Worm (Caenorhabditis elegans): ENCODE results near the gene fbxa-169.
A peak's percentile ranks its signal among the peaks of the same experiment; 100 is the strongest.

Gene fbxa-169

DNA sequence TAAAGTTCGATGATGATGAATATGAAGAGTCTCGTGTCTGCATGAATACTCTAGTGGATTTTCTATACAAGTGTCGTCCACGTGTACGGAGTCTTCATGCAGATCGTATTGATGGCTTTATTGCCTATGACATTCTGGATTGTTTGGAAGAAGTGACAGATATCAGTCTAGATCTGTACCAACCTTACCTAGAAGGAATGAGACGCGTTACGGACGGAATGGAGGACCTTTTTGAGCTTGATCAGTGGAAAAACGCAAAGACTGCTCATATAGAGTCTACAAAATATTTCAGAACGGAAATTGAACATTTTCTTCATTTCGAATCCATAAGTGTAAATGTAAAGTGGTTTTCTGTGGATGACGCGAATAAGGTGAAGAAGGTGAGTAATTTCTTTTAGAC lies at the start of gene fbxa-169:
TSS of gene fbxa-169 (plus strand) at position 301 of the 400 bp plus-strand sequence.
- TF ChIP-seq ZK546.5 (tag; optimal IDR thresholded peaks at IDR 0.05) (no peak), fos-1 (tag; optimal IDR thresholded peaks at IDR 0.05) (no peak), elt-3 (tag; optimal IDR thresholded peaks at IDR 0.05) (no peak), nhr-25 (tag; optimal IDR thresholded peaks at IDR 0.05) (no peak), egl-5 (tag; optimal IDR thresholded peaks at IDR 0.05) (no peak), unc-39 (tag; optimal IDR thresholded peaks at IDR 0.05) (no peak), elt-1 (tag; optimal IDR thresholded peaks at IDR 0.05) (no peak), nhr-77 (tag; optimal IDR thresholded peaks at IDR 0.05) (no peak), egl-27 (tag; optimal IDR thresholded peaks at IDR 0.05) (no peak), nfya-1 (tag; optimal IDR thresholded peaks at IDR 0.05; ENCODE audit: insufficient read depth) (no peak), nhr-43 (tag; optimal IDR thresholded peaks at IDR 0.05; ENCODE audit: poor library complexity, severe bottlenecking) (no peak), pha-4 (tag; optimal IDR thresholded peaks at IDR 0.05) (no peak), skn-1 (tag; optimal IDR thresholded peaks at IDR 0.05) (no peak), eor-1 (tag; optimal IDR thresholded peaks at IDR 0.05) (no peak)

DNA sequence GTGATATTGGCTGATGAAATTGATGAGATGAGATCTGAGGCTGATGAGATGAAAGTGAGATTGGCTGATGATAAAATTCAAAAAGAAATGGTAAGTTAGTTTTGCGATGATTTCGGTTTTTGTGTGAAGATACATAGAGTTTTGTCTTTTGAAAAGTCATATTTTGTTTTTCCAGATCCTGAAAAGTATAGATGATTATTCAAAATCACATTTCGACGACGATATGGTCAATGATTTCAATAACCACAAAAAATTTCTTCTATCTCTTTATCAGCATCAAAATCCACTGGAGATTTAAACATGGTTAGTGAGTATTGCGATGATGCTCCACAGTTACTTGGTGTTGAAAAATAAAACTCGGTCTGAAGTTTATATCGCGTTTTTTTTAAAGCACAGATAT lies 47.4 kb upstream of the fbxa-169 start, which contains the start of gene csp-1:
TSS of gene csp-1 (plus strand) at position 301 of the 400 bp plus-strand sequence.
- TF ChIP-seq tbx-2 (tag; optimal IDR thresholded peaks at IDR 0.05) (no peak), nfya-1 (tag; optimal IDR thresholded peaks at IDR 0.05; ENCODE audit: insufficient read depth) (no peak), ceh-16 (tag; optimal IDR thresholded peaks at IDR 0.05) (no peak), ZK546.5 (tag; optimal IDR thresholded peaks at IDR 0.05) (no peak), hmg-11 (tag; optimal IDR thresholded peaks at IDR 0.05) (no peak), daf-12 (tag; optimal IDR thresholded peaks at IDR 0.05) (no peak)

- TF ChIP-seq skn-1 (tag; optimal IDR thresholded peaks at IDR 0.05), result no peak
- no peak for TF ChIP-seq nhr-11 (tag; optimal IDR thresholded peaks at IDR 0.05)
- TF ChIP-seq nhr-77 (tag; optimal IDR thresholded peaks at IDR 0.05), result no peak
- no peak for TF ChIP-seq ztf-11 (tag; optimal IDR thresholded peaks at IDR 0.05)
- no peak for TF ChIP-seq egl-27 (tag; optimal IDR thresholded peaks at IDR 0.05)
- TF ChIP-seq ceh-28 (tag; optimal IDR thresholded peaks at IDR 0.05), result peak; percentile 53
- no peak for TF ChIP-seq mml-1 (tag; optimal IDR thresholded peaks at IDR 0.05)
- TF ChIP-seq ZK546.5 (tag; optimal IDR thresholded peaks at IDR 0.05), result no peak
- TF ChIP-seq elt-2 (tag; optimal IDR thresholded peaks at IDR 0.05), result peak; percentile 64
- peak; percentile 8 for TF ChIP-seq nfya-1 (tag; optimal IDR thresholded peaks at IDR 0.05; ENCODE audit: insufficient read depth)
- peak; percentile 64 for TF ChIP-seq nhr-25 (tag; optimal IDR thresholded peaks at IDR 0.05)
- TF ChIP-seq elt-1 (tag; optimal IDR thresholded peaks at IDR 0.05), result peak; percentile 61
- TF ChIP-seq nhr-67 (tag; optimal IDR thresholded peaks at IDR 0.05), result no peak
- TF ChIP-seq egl-5 (tag; optimal IDR thresholded peaks at IDR 0.05), result no peak
- TF ChIP-seq sea-2 (GFP tag; optimal IDR thresholded peaks at IDR 0.05), result no peak
- TF ChIP-seq snpc-4 (tag; optimal IDR thresholded peaks at IDR 0.05), result no peak
- peak; percentile 48 for TF ChIP-seq nhr-23 (tag; optimal IDR thresholded peaks at IDR 0.05)
- no peak for TF ChIP-seq hmg-11 (tag; optimal IDR thresholded peaks at IDR 0.05)
- no peak for TF ChIP-seq eor-1 (tag; optimal IDR thresholded peaks at IDR 0.05)
- peak; percentile 14 for TF ChIP-seq jun-1 (tag; optimal IDR thresholded peaks at IDR 0.05)
- TF ChIP-seq tbx-2 (tag; optimal IDR thresholded peaks at IDR 0.05), result no peak
- TF ChIP-seq R02D3.7 (tag; optimal IDR thresholded peaks at IDR 0.05), result no peak
- TF ChIP-seq ztf-4 (tag; optimal IDR thresholded peaks at IDR 0.05), result no peak
- no peak for TF ChIP-seq unc-39 (tag; optimal IDR thresholded peaks at IDR 0.05)
- peak; percentile 68 for TF ChIP-seq nhr-43 (tag; optimal IDR thresholded peaks at IDR 0.05; ENCODE audit: poor library complexity, severe bottlenecking)
- TF ChIP-seq nhr-76 (tag; optimal IDR thresholded peaks at IDR 0.05), result no peak
- TF ChIP-seq zag-1 (tag; optimal IDR thresholded peaks at IDR 0.05), result no peak
- TF ChIP-seq pha-4 (tag; optimal IDR thresholded peaks at IDR 0.05), result peak; percentile 75
- TF ChIP-seq ceh-9 (tag; optimal IDR thresholded peaks at IDR 0.05), result no peak
- no peak for TF ChIP-seq daf-12 (tag; optimal IDR thresholded peaks at IDR 0.05)
- no peak for TF ChIP-seq lsy-12 (tag; optimal IDR thresholded peaks at IDR 0.05)
- no peak for TF ChIP-seq unc-62 (GFP tag; optimal IDR thresholded peaks at IDR 0.05)
- no peak for TF ChIP-seq nhr-28 (tag; optimal IDR thresholded peaks at IDR 0.05)
- TF ChIP-seq fkh-10 (GFP tag; optimal IDR thresholded peaks at IDR 0.05), result no peak
- TF ChIP-seq ceh-16 (tag; optimal IDR thresholded peaks at IDR 0.05), result no peak
- no peak for TF ChIP-seq nhr-237 (tag; optimal IDR thresholded peaks at IDR 0.05)
- no peak for TF ChIP-seq nhr-12 (tag; optimal IDR thresholded peaks at IDR 0.05)
- peak; percentile 54 for TF ChIP-seq mdl-1 (tag; optimal IDR thresholded peaks at IDR 0.05)
- TF ChIP-seq lin-15B (tag; optimal IDR thresholded peaks at IDR 0.05), result no peak
- TF ChIP-seq fkh-2 (tag; optimal IDR thresholded peaks at IDR 0.05), result no peak
- no peak for TF ChIP-seq elt-3 (tag; optimal IDR thresholded peaks at IDR 0.05)
- TF ChIP-seq aly-2 (tag; optimal IDR thresholded peaks at IDR 0.05), result no peak
- no peak for TF ChIP-seq ceh-82 (tag; optimal IDR thresholded peaks at IDR 0.05)
- TF ChIP-seq lin-39 (tag; optimal IDR thresholded peaks at IDR 0.05), result no peak
- TF ChIP-seq fos-1 (tag; optimal IDR thresholded peaks at IDR 0.05), result no peak
- TF ChIP-seq pqm-1 (tag; optimal IDR thresholded peaks at IDR 0.05), result peak; percentile 49
- no peak for TF ChIP-seq ama-1 (optimal IDR thresholded peaks at IDR 0.05)
Measured at ce11 chrII:13609655-13610054, 38.7 kb upstream of the fbxa-169 start, which contains the start of gene gst-20. Gene gst-20 (minus strand): TSS chrII:13609824.

Data from whole organism, L3 larva.